Worm (Caenorhabditis elegans) whole organism, mixed stage, embryonic: ENCODE measurements around the gene ZK1251.3.

Source experiments
- M03D4.4 ChIP-seq: sonication (generic microtip); optimal IDR thresholded peaks from 2 replicates; lab custom pipeline; 2017; ENCODE audit warnings: mild to moderate bottlenecking, missing genetic modification characterization, missing compliant biosample characterization
- bed-3 ChIP-seq: fragments of 200-800 bp; sonication (Bioruptor generic); optimal IDR thresholded peaks from 3 replicates; lab custom pipeline; 2018; ENCODE audit warnings: mild to moderate bottlenecking, missing genetic modification characterization, moderate library complexity, missing compliant biosample characterization
- blmp-1 ChIP-seq: fragments of 150-350 bp; optimal IDR thresholded peaks from 2 replicates; lab custom pipeline; 2014; ENCODE audit warnings: missing biosample characterization, missing genetic modification characterization
- ceh-39 ChIP-seq: fragments of 150-350 bp; optimal IDR thresholded peaks from 2 replicates; lab custom pipeline; 2014; ENCODE audit warnings: missing biosample characterization, missing genetic modification characterization
- ceh-43 ChIP-seq: fragments of 200-800 bp; sonication (Bioruptor generic); optimal IDR thresholded peaks from 2 replicates; lab custom pipeline; 2018; ENCODE audit warnings: mild to moderate bottlenecking, missing genetic modification characterization, moderate library complexity, missing compliant biosample characterization
- ces-1 ChIP-seq: fragments of 150-350 bp; optimal IDR thresholded peaks from 2 replicates; lab custom pipeline; 2014; ENCODE audit warnings: missing biosample characterization, missing genetic modification reagents, missing genetic modification characterization
- cnd-1 ChIP-seq: fragments of 200-800 bp; sonication (Bioruptor generic); optimal IDR thresholded peaks from 2 replicates; lab custom pipeline; 2018; ENCODE audit warnings: mild to moderate bottlenecking, missing genetic modification characterization, missing compliant biosample characterization
- drap-1 ChIP-seq: fragments of 200-800 bp; sonication (Bioruptor generic); optimal IDR thresholded peaks from 3 replicates; lab custom pipeline; 2018; ENCODE audit warnings: mild to moderate bottlenecking, missing genetic modification characterization, missing compliant biosample characterization
- elt-1 ChIP-seq: sonication (generic microtip); optimal IDR thresholded peaks from 2 replicates; lab custom pipeline; 2017; ENCODE audit warnings: missing genetic modification characterization, mild to moderate bottlenecking, missing compliant biosample characterization, antibody characterized with exemption, moderate library complexity, borderline replicate concordance; ENCODE audit not compliant: insufficient read depth
- elt-3 ChIP-seq: fragments of 150-350 bp; optimal IDR thresholded peaks from 2 replicates; lab custom pipeline; 2014; ENCODE audit warnings: missing biosample characterization, missing genetic modification characterization
- flh-1 ChIP-seq: fragments of 200-800 bp; sonication (Bioruptor generic); optimal IDR thresholded peaks from 2 replicates; lab custom pipeline; 2018; ENCODE audit warnings: mild to moderate bottlenecking, missing genetic modification characterization, moderate library complexity, missing compliant biosample characterization
- ham-2 ChIP-seq: fragments of 200-800 bp; sonication (Bioruptor generic); optimal IDR thresholded peaks from 2 replicates; lab custom pipeline; 2018; ENCODE audit warnings: mild to moderate bottlenecking, missing genetic modification characterization, missing compliant biosample characterization
- hlh-1 ChIP-seq: fragments of 150-350 bp; optimal IDR thresholded peaks from 2 replicates; lab custom pipeline; 2014; ENCODE audit warnings: missing biosample characterization, missing genetic modification reagents, missing genetic modification characterization
- lin-32 ChIP-seq: fragments of 200-800 bp; sonication (Bioruptor generic); optimal IDR thresholded peaks from 2 replicates; lab custom pipeline; 2018; ENCODE audit warnings: mild to moderate bottlenecking, missing genetic modification characterization, missing compliant biosample characterization
- lsy-2 ChIP-seq: fragments of 150-350 bp; optimal IDR thresholded peaks from 2 replicates; lab custom pipeline; 2014; ENCODE audit warnings: missing biosample characterization, missing genetic modification characterization
- mab-5 ChIP-seq: fragments of 150-350 bp; optimal IDR thresholded peaks from 2 replicates; lab custom pipeline; 2014; ENCODE audit warnings: missing biosample characterization, missing genetic modification characterization
- mep-1 ChIP-seq: fragments of 150-350 bp; optimal IDR thresholded peaks from 2 replicates; lab custom pipeline; 2017; ENCODE audit warnings: missing biosample characterization, missing genetic modification reagents, missing genetic modification characterization, inconsistent platforms
- mls-2 ChIP-seq: sonication (generic microtip); optimal IDR thresholded peaks from 2 replicates; lab custom pipeline; 2016; ENCODE audit warnings: mild to moderate bottlenecking, missing genetic modification characterization, moderate library complexity, missing compliant biosample characterization
- nhr-12 ChIP-seq: fragments of 150-350 bp; optimal IDR thresholded peaks from 2 replicates; lab custom pipeline; 2014; ENCODE audit warnings: missing biosample characterization, missing genetic modification characterization
- nhr-2 ChIP-seq: fragments of 150-350 bp; optimal IDR thresholded peaks from 2 replicates; lab custom pipeline; 2014; ENCODE audit warnings: missing biosample characterization, missing genetic modification characterization
- nhr-237 ChIP-seq: fragments of 150-350 bp; optimal IDR thresholded peaks from 2 replicates; lab custom pipeline; 2014; ENCODE audit warnings: missing biosample characterization, missing genetic modification characterization
- nhr-28 ChIP-seq: fragments of 150-350 bp; optimal IDR thresholded peaks from 2 replicates; lab custom pipeline; 2014; ENCODE audit warnings: missing biosample characterization, missing genetic modification characterization
- nhr-76 ChIP-seq: sonication (generic microtip); optimal IDR thresholded peaks from 2 replicates; lab custom pipeline; 2017; ENCODE audit warnings: missing biosample characterization, missing genetic modification characterization
- pha-4 ChIP-seq: fragments of 150-350 bp; optimal IDR thresholded peaks from 2 replicates; lab custom pipeline; 2018; ENCODE audit warnings: missing biosample characterization, missing genetic modification reagents, missing genetic modification characterization
- sem-2 ChIP-seq: fragments of 200-800 bp; sonication (Bioruptor generic); optimal IDR thresholded peaks from 2 replicates; lab custom pipeline; 2018; ENCODE audit warnings: mild to moderate bottlenecking, missing genetic modification characterization, missing compliant biosample characterization
- sptf-1 ChIP-seq: sonication (generic microtip); optimal IDR thresholded peaks from 2 replicates; lab custom pipeline; 2017; ENCODE audit warnings: mild to moderate bottlenecking, missing genetic modification characterization, moderate library complexity, missing compliant biosample characterization
- tbx-8 ChIP-seq: fragments of 200-800 bp; sonication (Bioruptor generic); optimal IDR thresholded peaks from 2 replicates; lab custom pipeline; 2018; ENCODE audit warnings: mild to moderate bottlenecking, missing genetic modification characterization, moderate library complexity, missing compliant biosample characterization
- unc-120 ChIP-seq: sonication (generic microtip); optimal IDR thresholded peaks from 2 replicates; lab custom pipeline; 2017; ENCODE audit warnings: missing genetic modification characterization, missing compliant biosample characterization; ENCODE audit not compliant: poor library complexity, severe bottlenecking
- unc-39 ChIP-seq: fragments of 150-350 bp; optimal IDR thresholded peaks from 2 replicates; lab custom pipeline; 2014; ENCODE audit warnings: missing biosample characterization, missing genetic modification characterization
- unc-62 ChIP-seq: fragments of 150-350 bp; optimal IDR thresholded peaks from 2 replicates; lab custom pipeline; 2014; ENCODE audit warnings: missing biosample characterization, missing genetic modification reagents, missing genetic modification characterization
- zip-8 ChIP-seq: fragments of 150-350 bp; optimal IDR thresholded peaks from 2 replicates; lab custom pipeline; 2014; ENCODE audit warnings: missing biosample characterization, missing genetic modification characterization
- ztf-11 ChIP-seq: fragments of 150-350 bp; optimal IDR thresholded peaks from 2 replicates; lab custom pipeline; 2014; ENCODE audit warnings: missing biosample characterization, missing genetic modification characterization

Gene ZK1251.3

ce11 chrIV:9648682-9649081 lies 34.8 kb upstream of the ZK1251.3 start, which contains the start of gene srm-3:
srm-3 (plus strand) TSS chrIV:9648982.
- TF ChIP-seq hlh-1 (tag; lab: Kevin White, UChicago): no peak
- no peak for TF ChIP-seq ceh-43
- TF ChIP-seq nhr-12 (tag; lab: Kevin White, UChicago): no peak
- no peak for TF ChIP-seq nhr-76 (tag; lab: Kevin White, UChicago)
- TF ChIP-seq nhr-237 (tag; lab: Kevin White, UChicago): no peak
- TF ChIP-seq cnd-1 (tag; lab: Kevin White, UChicago): no peak
- TF ChIP-seq blmp-1 (tag; lab: Kevin White, UChicago): no peak
- no peak for TF ChIP-seq drap-1 (GFP tag; lab: Kevin White, UChicago)
- no peak for TF ChIP-seq mls-2
- no peak for TF ChIP-seq tbx-8
- no peak for TF ChIP-seq unc-120 (tag; lab: Kevin White, UChicago)
- no peak for TF ChIP-seq lsy-2
- TF ChIP-seq ces-1 (GFP tag; lab: Kevin White, UChicago): no peak
- no peak for TF ChIP-seq lin-32
- no peak for TF ChIP-seq M03D4.4 (tag; lab: Kevin White, UChicago)

DNA sequence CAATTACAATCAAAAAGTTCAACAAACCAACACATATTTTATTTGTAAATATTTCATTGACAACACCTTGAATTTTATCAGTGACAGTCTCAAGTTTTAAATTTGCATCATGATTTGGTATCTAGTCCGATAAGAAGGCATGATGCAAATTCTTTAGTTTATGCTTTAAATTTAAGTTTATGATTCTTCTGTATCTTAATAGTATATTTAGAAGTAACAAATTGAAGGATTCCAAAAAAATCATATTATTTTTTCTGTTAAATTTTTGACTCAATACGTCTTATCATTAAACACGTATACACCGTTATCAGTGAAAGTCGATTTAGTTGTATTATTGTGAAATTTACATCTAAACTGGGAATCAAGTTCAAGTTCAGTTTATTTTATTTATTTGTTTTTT lies 32.2 kb upstream of the ZK1251.3 start, which contains the start of gene chca-1:
chca-1 (plus strand) TSS at position 161 of the 400 bp plus-strand sequence.
- no peak for TF ChIP-seq ztf-11 (tag; lab: Kevin White, UChicago)
- no peak for TF ChIP-seq sptf-1 (tag; lab: Kevin White, UChicago)
- TF ChIP-seq bed-3 (GFP tag; lab: Kevin White, UChicago): no peak
- no peak for TF ChIP-seq mls-2
- no peak for TF ChIP-seq ceh-39 (tag; lab: Kevin White, UChicago)
- no peak for TF ChIP-seq elt-1 (tag; lab: Kevin White, UChicago)
- TF ChIP-seq blmp-1 (tag; lab: Kevin White, UChicago): no peak
- TF ChIP-seq pha-4 (tag; lab: Kevin White, UChicago): no peak
- TF ChIP-seq mep-1: no peak
- TF ChIP-seq unc-39 (tag; lab: Kevin White, UChicago): no peak
- no peak for TF ChIP-seq M03D4.4 (tag; lab: Kevin White, UChicago)
- no peak for TF ChIP-seq ham-2 (GFP tag; lab: Kevin White, UChicago)
- TF ChIP-seq lsy-2: no peak
- no peak for TF ChIP-seq mab-5 (tag; lab: Kevin White, UChicago)
- TF ChIP-seq elt-3 (tag; lab: Kevin White, UChicago): no peak
- TF ChIP-seq flh-1 (GFP tag; lab: Kevin White, UChicago): no peak
- no peak for TF ChIP-seq hlh-1 (tag; lab: Kevin White, UChicago)

DNA sequence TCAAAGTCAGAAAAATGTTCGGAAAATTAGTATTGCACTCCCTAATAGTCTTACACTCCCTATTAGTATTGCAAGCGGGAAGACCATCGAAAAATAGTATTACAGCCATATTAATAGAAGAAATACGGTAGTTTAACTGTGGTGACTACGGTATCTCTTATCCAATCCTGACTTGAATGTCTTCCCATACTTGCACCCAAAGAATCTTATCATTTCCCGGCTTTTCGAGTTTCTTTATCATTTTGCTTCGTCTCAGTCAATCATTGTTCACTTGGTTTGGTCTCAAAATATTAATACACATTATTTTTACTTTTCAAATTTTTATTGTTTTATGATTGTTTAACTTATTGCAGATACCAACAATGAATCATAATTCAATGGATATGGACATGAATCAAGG lies 30.3 kb upstream of the ZK1251.3 start, which contains the start of gene F58G6.3:
F58G6.3 (plus strand) TSS at position 352 of the 400 bp plus-strand sequence.
- no peak for TF ChIP-seq nhr-2 (tag; lab: Kevin White, UChicago)
- no peak for TF ChIP-seq sptf-1 (tag; lab: Kevin White, UChicago)
- TF ChIP-seq ceh-43: no peak
- no peak for TF ChIP-seq unc-62 (GFP tag; lab: Kevin White, UChicago)
- TF ChIP-seq sem-2 (GFP tag; lab: Kevin White, UChicago): no peak
- TF ChIP-seq ces-1 (GFP tag; lab: Kevin White, UChicago): no peak
- no peak for TF ChIP-seq cnd-1 (tag; lab: Kevin White, UChicago)
- no peak for TF ChIP-seq elt-3 (tag; lab: Kevin White, UChicago)
- no peak for TF ChIP-seq tbx-8

DNA sequence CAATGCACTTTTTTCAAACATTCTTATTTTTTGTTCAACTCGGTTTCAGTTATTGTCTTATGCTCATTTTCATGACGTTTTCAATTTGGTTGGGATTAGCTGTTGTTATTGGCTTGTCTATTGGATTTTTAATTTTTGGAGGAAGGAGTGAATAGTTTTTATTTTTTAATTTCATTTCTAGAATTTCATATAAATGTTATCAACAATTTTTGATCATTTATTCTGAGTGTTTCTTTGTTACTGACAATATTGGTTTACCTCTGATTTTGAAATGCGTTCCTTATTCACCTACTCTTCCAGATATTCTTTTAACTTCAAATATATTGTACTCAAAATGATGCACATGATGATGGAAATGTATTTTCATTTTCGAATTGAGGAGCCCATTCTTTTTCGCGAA lies 29.4 kb upstream of the ZK1251.3 start, which contains the start of gene F58G6.7:
F58G6.7 (plus strand) TSS at position 301 of the 400 bp plus-strand sequence.
- no peak for TF ChIP-seq M03D4.4 (tag; lab: Kevin White, UChicago)
- TF ChIP-seq sem-2 (GFP tag; lab: Kevin White, UChicago): no peak
- no peak for TF ChIP-seq ces-1 (GFP tag; lab: Kevin White, UChicago)
- no peak for TF ChIP-seq nhr-28 (tag; lab: Kevin White, UChicago)
- TF ChIP-seq mep-1: no peak
- TF ChIP-seq elt-1 (tag; lab: Kevin White, UChicago): no peak
- no peak for TF ChIP-seq zip-8 (tag; lab: Kevin White, UChicago)
- no peak for TF ChIP-seq hlh-1 (tag; lab: Kevin White, UChicago)
- no peak for TF ChIP-seq ham-2 (GFP tag; lab: Kevin White, UChicago)
- no peak for TF ChIP-seq cnd-1 (tag; lab: Kevin White, UChicago)
- no peak for TF ChIP-seq ceh-39 (tag; lab: Kevin White, UChicago)
- TF ChIP-seq nhr-76 (tag; lab: Kevin White, UChicago): no peak
- no peak for TF ChIP-seq nhr-2 (tag; lab: Kevin White, UChicago)
- no peak for TF ChIP-seq mab-5 (tag; lab: Kevin White, UChicago)
- no peak for TF ChIP-seq nhr-12 (tag; lab: Kevin White, UChicago)
- TF ChIP-seq flh-1 (GFP tag; lab: Kevin White, UChicago): no peak
